Worm (Caenorhabditis elegans) whole organism, mixed stage, embryonic: ENCODE measurements around the gene R04F11.2.

ENCODE experiments used
- blmp-1 ChIP-seq: fragments of 150-350 bp; optimal IDR thresholded peaks from 2 replicates; lab custom pipeline; 2014; ENCODE audit warnings: missing biosample characterization, missing genetic modification characterization
- ceh-39 ChIP-seq: fragments of 150-350 bp; optimal IDR thresholded peaks from 2 replicates; lab custom pipeline; 2014; ENCODE audit warnings: missing biosample characterization, missing genetic modification characterization
- ces-1 ChIP-seq: fragments of 150-350 bp; optimal IDR thresholded peaks from 2 replicates; lab custom pipeline; 2014; ENCODE audit warnings: missing biosample characterization, missing genetic modification reagents, missing genetic modification characterization
- cnd-1 ChIP-seq: fragments of 200-800 bp; sonication (Bioruptor generic); optimal IDR thresholded peaks from 2 replicates; lab custom pipeline; 2018; ENCODE audit warnings: mild to moderate bottlenecking, missing genetic modification characterization, missing compliant biosample characterization
- elt-1 ChIP-seq: sonication (generic microtip); optimal IDR thresholded peaks from 2 replicates; lab custom pipeline; 2017; ENCODE audit warnings: missing genetic modification characterization, mild to moderate bottlenecking, missing compliant biosample characterization, antibody characterized with exemption, moderate library complexity, borderline replicate concordance; ENCODE audit not compliant: insufficient read depth
- ham-2 ChIP-seq: fragments of 200-800 bp; sonication (Bioruptor generic); optimal IDR thresholded peaks from 2 replicates; lab custom pipeline; 2018; ENCODE audit warnings: mild to moderate bottlenecking, missing genetic modification characterization, missing compliant biosample characterization
- lin-13 ChIP-seq: fragments of 150-350 bp; optimal IDR thresholded peaks from 2 replicates; lab custom pipeline; 2014; ENCODE audit warnings: missing biosample characterization, missing genetic modification characterization
- nhr-12 ChIP-seq: fragments of 150-350 bp; optimal IDR thresholded peaks from 2 replicates; lab custom pipeline; 2014; ENCODE audit warnings: missing biosample characterization, missing genetic modification characterization
- nhr-2 ChIP-seq: fragments of 150-350 bp; optimal IDR thresholded peaks from 2 replicates; lab custom pipeline; 2014; ENCODE audit warnings: missing biosample characterization, missing genetic modification characterization
- sem-2 ChIP-seq: fragments of 200-800 bp; sonication (Bioruptor generic); optimal IDR thresholded peaks from 2 replicates; lab custom pipeline; 2018; ENCODE audit warnings: mild to moderate bottlenecking, missing genetic modification characterization, missing compliant biosample characterization
- unc-120 ChIP-seq: sonication (generic microtip); optimal IDR thresholded peaks from 2 replicates; lab custom pipeline; 2017; ENCODE audit warnings: missing genetic modification characterization, missing compliant biosample characterization; ENCODE audit not compliant: poor library complexity, severe bottlenecking
- unc-39 ChIP-seq: fragments of 150-350 bp; optimal IDR thresholded peaks from 2 replicates; lab custom pipeline; 2014; ENCODE audit warnings: missing biosample characterization, missing genetic modification characterization
- ztf-11 ChIP-seq: fragments of 150-350 bp; optimal IDR thresholded peaks from 2 replicates; lab custom pipeline; 2014; ENCODE audit warnings: missing biosample characterization, missing genetic modification characterization

- no peak for TF ChIP-seq ham-2
- no peak for TF ChIP-seq unc-120 (tag; lab: Kevin White, UChicago)
- TF ChIP-seq nhr-12: no peak
- TF ChIP-seq unc-39 (tag; lab: Kevin White, UChicago): no peak
- TF ChIP-seq nhr-2 (tag; lab: Kevin White, UChicago): peak; percentile 57
- TF ChIP-seq sem-2 (GFP tag; lab: Kevin White, UChicago): no peak
- TF ChIP-seq ceh-39 (tag; lab: Kevin White, UChicago): no peak
- TF ChIP-seq lin-13 (tag; lab: Kevin White, UChicago): no peak
- TF ChIP-seq cnd-1: no peak
- no peak for TF ChIP-seq elt-1 (tag; lab: Kevin White, UChicago)
- TF ChIP-seq ces-1 (GFP tag; lab: Kevin White, UChicago): no peak
- no peak for TF ChIP-seq blmp-1
- no peak for TF ChIP-seq ztf-11 (tag; lab: Kevin White, UChicago)
These were observed 36.7 kb upstream of the R04F11.2 start for ce11 chrV:12281508-12281907.
